Worm (Caenorhabditis elegans): Measurements from ENCODE around the gene C15H7.4.

DNA sequence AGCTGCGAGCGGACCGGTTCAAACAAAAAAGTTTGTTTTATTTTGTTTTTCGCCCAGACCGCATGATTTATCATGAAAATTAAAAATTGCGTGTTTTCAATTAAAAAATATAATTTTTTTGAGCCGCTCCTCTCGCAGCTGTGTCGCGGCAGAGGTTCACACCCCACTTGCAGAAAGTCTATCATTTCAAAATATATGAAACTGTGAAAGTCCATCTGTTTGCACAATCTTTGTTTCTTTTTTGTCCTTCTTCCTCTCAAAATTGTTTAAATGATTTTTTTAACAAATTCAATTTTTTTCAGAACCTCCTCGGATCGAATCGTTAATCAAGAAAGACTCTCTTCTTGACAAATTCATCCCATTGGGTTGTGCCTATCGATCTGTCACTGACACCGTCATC is 43.9 kb upstream of the C15H7.4 start, which contains the start of gene tlk-1:
- TF ChIP-seq ztf-23 (GFP tag; IDR thresholded peaks at IDR 0.05): no peak
- TF ChIP-seq med-1 (GFP tag; optimal IDR thresholded peaks at IDR 0.05; ENCODE audit: insufficient read depth): no peak
- no peak for TF ChIP-seq klf-2 (GFP tag; conservative IDR thresholded peaks at IDR 0.05)
- no peak for TF ChIP-seq cog-1 (tag; optimal IDR thresholded peaks at IDR 0.05)
- no peak for TF ChIP-seq T22C8.4 (GFP tag; IDR thresholded peaks at IDR 0.05)

Data from whole organism, midembryonic.